Fruit fly (Drosophila melanogaster): Measurements from ENCODE around the gene neo.

dm6 chr3R:29787891-29788549 lies 30.9 kb upstream of the neo start:
- TF ChIP-seq Asciz (GFP tag; optimal IDR thresholded peaks at IDR 0.05), result no peak
- TF ChIP-seq abd-A (tag; optimal IDR thresholded peaks at IDR 0.05), result no peak
- TF ChIP-seq CG8290 (GFP tag; optimal IDR thresholded peaks at IDR 0.05), result no peak
- TF ChIP-seq CG8290 (tag; optimal IDR thresholded peaks at IDR 0.05), result no peak
- no peak for TF ChIP-seq NK7.1 (GFP tag; optimal IDR thresholded peaks at IDR 0.05)
- no peak for TF ChIP-seq B-H1 (GFP tag; IDR thresholded peaks at IDR 0.05)
- TF ChIP-seq cwo (GFP tag; optimal IDR thresholded peaks at IDR 0.05), result no peak
- no peak for TF ChIP-seq CG4854 (GFP tag; optimal IDR thresholded peaks at IDR 0.05)
- no peak for TF ChIP-seq NC2α (GFP tag; optimal IDR thresholded peaks at IDR 0.05)
- no peak for TF ChIP-seq Meics (GFP tag; optimal IDR thresholded peaks at IDR 0.05)
- no peak for TF ChIP-seq Kr (GFP tag; optimal IDR thresholded peaks at IDR 0.05)
- no peak for TF ChIP-seq pzg (GFP tag; optimal IDR thresholded peaks at IDR 0.05)

Data from whole organism, embryonic.